Fruit fly (Drosophila melanogaster) whole organism, embryonic: ENCODE measurements around the gene CG15922.

ENCODE experiments used
- Aef1 ChIP-seq: fragments of 200-800 bp; sonication (Bioruptor generic); IDR thresholded peaks from 3 replicates; pipeline ENCODE4 v1.3.6; 2022; ENCODE audit warnings: missing biosample characterization, missing genetic modification characterization
- Atf3 ChIP-seq: fragments of 200-800 bp; sonication (Bioruptor generic); optimal IDR thresholded peaks from 3 replicates; lab custom pipeline; 2016; ENCODE audit warnings: missing biosample characterization, missing genetic modification characterization
- BEAF-32 ChIP-seq: fragments of 200-800 bp; sonication (Bioruptor generic); optimal IDR thresholded peaks from 3 replicates; lab custom pipeline; 2017; ENCODE audit warnings: missing biosample characterization, missing genetic modification characterization, mild to moderate bottlenecking, moderate library complexity, missing genetic modification reagents
- CG12155 ChIP-seq: fragments of 200-800 bp; sonication (Bioruptor generic); optimal IDR thresholded peaks from 3 replicates; lab custom pipeline; 2016; ENCODE audit warnings: missing biosample characterization, missing genetic modification characterization
- CG12299 ChIP-seq: fragments of 200-800 bp; sonication (Bioruptor generic); optimal IDR thresholded peaks from 2 replicates; lab custom pipeline; 2018; ENCODE audit warnings: missing biosample characterization, mild to moderate bottlenecking, missing genetic modification characterization
- CG12744 ChIP-seq: fragments of 200-800 bp; sonication (Bioruptor generic); optimal IDR thresholded peaks from 2 replicates; lab custom pipeline; 2016; ENCODE audit warnings: missing biosample characterization, missing genetic modification characterization
- CG15073 ChIP-seq: fragments of 200-800 bp; sonication (Bioruptor generic); optimal IDR thresholded peaks from 2 replicates; lab custom pipeline; 2016; ENCODE audit warnings: missing biosample characterization, missing genetic modification characterization
- CG17361 ChIP-seq: fragments of 200-800 bp; sonication (Bioruptor generic); IDR thresholded peaks from 3 replicates; pipeline ENCODE4 v1.3.6; 2022; ENCODE audit warnings: missing biosample characterization, missing genetic modification characterization
- CG17802 ChIP-seq: fragments of 200-800 bp; sonication (Bioruptor generic); optimal IDR thresholded peaks from 2 replicates; lab custom pipeline; 2018; ENCODE audit warnings: missing biosample characterization, mild to moderate bottlenecking, missing genetic modification characterization, moderate library complexity
- CG17912 ChIP-seq: fragments of 200-800 bp; sonication (Bioruptor generic); optimal IDR thresholded peaks from 2 replicates; lab custom pipeline; 2018; ENCODE audit warnings: missing biosample characterization, mild to moderate bottlenecking, missing genetic modification characterization
- CG18764 ChIP-seq: fragments of 200-800 bp; sonication (Bioruptor generic); optimal IDR thresholded peaks from 3 replicates; lab custom pipeline; 2016; ENCODE audit warnings: missing biosample characterization, missing genetic modification characterization
- CG2875 ChIP-seq: fragments of 200-800 bp; sonication (Bioruptor generic); optimal IDR thresholded peaks from 2 replicates; lab custom pipeline; 2017; ENCODE audit warnings: missing biosample characterization, mild to moderate bottlenecking, missing genetic modification characterization, missing genetic modification reagents
- CG3407 ChIP-seq: fragments of 200-800 bp; sonication (Bioruptor generic); optimal IDR thresholded peaks from 2 replicates; lab custom pipeline; 2018; ENCODE audit warnings: missing biosample characterization, mild to moderate bottlenecking, missing genetic modification characterization
- CG4328 ChIP-seq: fragments of 200-800 bp; sonication (Bioruptor generic); optimal IDR thresholded peaks from 3 replicates; lab custom pipeline; 2017; ENCODE audit warnings: missing biosample characterization, missing genetic modification reagents, missing genetic modification characterization
- CG6683 ChIP-seq: fragments of 200-800 bp; sonication (Bioruptor generic); optimal IDR thresholded peaks from 2 replicates; lab custom pipeline; 2017; ENCODE audit warnings: missing biosample characterization, mild to moderate bottlenecking, missing genetic modification characterization, missing genetic modification reagents
- CG7745 ChIP-seq: fragments of 200-800 bp; sonication (Bioruptor generic); optimal IDR thresholded peaks from 2 replicates; lab custom pipeline; 2018; ENCODE audit warnings: missing biosample characterization, mild to moderate bottlenecking, missing genetic modification characterization, moderate library complexity
- Chrac-16 ChIP-seq: fragments of 200-800 bp; sonication (Bioruptor generic); optimal IDR thresholded peaks from 3 replicates; lab custom pipeline; 2016; ENCODE audit warnings: missing biosample characterization, missing genetic modification characterization
- Dp ChIP-seq: fragments of 200-800 bp; sonication (Bioruptor generic); optimal IDR thresholded peaks from 2 replicates; lab custom pipeline; 2018; ENCODE audit warnings: missing biosample characterization, mild to moderate bottlenecking, missing genetic modification characterization, moderate library complexity
- Drgx ChIP-seq: fragments of 200-800 bp; sonication (Bioruptor generic); IDR thresholded peaks from 2 replicates; pipeline ENCODE4 v1.3.6; 2022; ENCODE audit warnings: missing biosample characterization, missing genetic modification characterization
- Elba2 ChIP-seq: fragments of 200-800 bp; sonication (Bioruptor generic); optimal IDR thresholded peaks from 3 replicates; lab custom pipeline; 2016; ENCODE audit warnings: missing biosample characterization, missing genetic modification characterization
- Ets65A ChIP-seq: fragments of 200-800 bp; sonication (Bioruptor generic); peaks from one replicate; lab custom pipeline; 2016; ENCODE audit warnings: missing biosample characterization, missing genetic modification characterization
- Hey ChIP-seq: fragments of 200-800 bp; sonication (Bioruptor generic); optimal IDR thresholded peaks from 3 replicates; lab custom pipeline; 2018; ENCODE audit warnings: missing biosample characterization, mild to moderate bottlenecking, missing genetic modification characterization
- Hr78 ChIP-seq, 2 experiments: fragments of 200-800 bp in 1 of 2; fragments of >200 bp in 1 of 2; sonication (Bioruptor generic) in 1 of 2; optimal IDR thresholded peaks; 2 replicates each; lab custom pipeline; 2017 to 2019; ENCODE audit warnings: missing biosample characterization in 2 of 2, missing genetic modification characterization in 2 of 2, mild to moderate bottlenecking in 1 of 2, moderate library complexity in 1 of 2
- Lhr ChIP-seq: fragments of 200-800 bp; sonication (Bioruptor generic); optimal IDR thresholded peaks from 3 replicates; lab custom pipeline; 2017; ENCODE audit warnings: mild to moderate bottlenecking, missing biosample characterization, missing genetic modification reagents, missing genetic modification characterization
- Max ChIP-seq: fragments of 200-800 bp; sonication (Bioruptor generic); optimal IDR thresholded peaks from 2 replicates; lab custom pipeline; 2016; ENCODE audit warnings: missing biosample characterization, mild to moderate bottlenecking, missing genetic modification characterization
- Oaz ChIP-seq: fragments of 200-800 bp; sonication (Bioruptor generic); IDR thresholded peaks from 2 replicates; pipeline ENCODE4 v1.3.6; 2022; ENCODE audit warnings: missing biosample characterization, missing genetic modification characterization
- Ptx1 ChIP-seq: fragments of 200-800 bp; sonication (Bioruptor generic); IDR thresholded peaks from 2 replicates; pipeline ENCODE4 v1.3.6; 2022; ENCODE audit warnings: missing biosample characterization, missing genetic modification characterization
- Xbp1 ChIP-seq: fragments of 200-800 bp; sonication (Bioruptor generic); optimal IDR thresholded peaks from 3 replicates; lab custom pipeline; 2016; ENCODE audit warnings: missing biosample characterization, mild to moderate bottlenecking, missing genetic modification characterization
- Xrp1 ChIP-seq: fragments of 200-800 bp; sonication (Bioruptor generic); IDR thresholded peaks from 2 replicates; pipeline ENCODE4 v1.3.6; 2022; ENCODE audit warnings: missing biosample characterization, missing genetic modification characterization
- YL-1 ChIP-seq: fragments of 200-800 bp; sonication (Bioruptor generic); optimal IDR thresholded peaks from 3 replicates; lab custom pipeline; 2017; ENCODE audit warnings: missing biosample characterization, mild to moderate bottlenecking, missing genetic modification characterization
- ab ChIP-seq: fragments of 200-800 bp; sonication (Bioruptor generic); optimal IDR thresholded peaks from 2 replicates; lab custom pipeline; 2016; ENCODE audit warnings: missing biosample characterization, missing genetic modification characterization
- ara ChIP-seq: fragments of 200-800 bp; sonication (Bioruptor generic); IDR thresholded peaks from 2 replicates; pipeline ENCODE4 v1.3.6; 2022; ENCODE audit warnings: missing biosample characterization, missing genetic modification characterization
- da ChIP-seq: fragments of 200-800 bp; sonication (Bioruptor generic); optimal IDR thresholded peaks from 2 replicates; lab custom pipeline; 2016; ENCODE audit warnings: missing biosample characterization, missing genetic modification characterization
- dan ChIP-seq: fragments of 200-800 bp; sonication (Bioruptor generic); IDR thresholded peaks from 2 replicates; pipeline ENCODE4 v1.3.6; 2022; ENCODE audit warnings: missing biosample characterization, missing genetic modification characterization
- dysf ChIP-seq: fragments of 200-800 bp; sonication (Bioruptor generic); IDR thresholded peaks from 3 replicates; pipeline ENCODE4 v1.3.6; 2022; ENCODE audit warnings: missing biosample characterization, missing genetic modification characterization
- fd102C ChIP-seq: fragments of 200-800 bp; sonication (Bioruptor generic); optimal IDR thresholded peaks from 2 replicates; lab custom pipeline; 2018; ENCODE audit warnings: missing biosample characterization, mild to moderate bottlenecking, missing genetic modification characterization, moderate library complexity
- fd3F ChIP-seq: fragments of 200-800 bp; sonication (Bioruptor generic); optimal IDR thresholded peaks from 2 replicates; lab custom pipeline; 2018; ENCODE audit warnings: missing biosample characterization, mild to moderate bottlenecking, missing genetic modification characterization, moderate library complexity
- ftz-f1 ChIP-seq: fragments of 200-800 bp; sonication (Bioruptor generic); optimal IDR thresholded peaks from 2 replicates; lab custom pipeline; 2016; ENCODE audit warnings: missing biosample characterization, missing genetic modification characterization
- gem ChIP-seq: fragments of 200-800 bp; sonication (Bioruptor generic); optimal IDR thresholded peaks from 2 replicates; lab custom pipeline; 2019; ENCODE audit warnings: missing biosample characterization, mild to moderate bottlenecking, missing genetic modification characterization, moderate library complexity
- gro ChIP-seq: fragments of 200-800 bp; sonication (Bioruptor generic); optimal IDR thresholded peaks from 2 replicates; lab custom pipeline; 2016; ENCODE audit warnings: missing biosample characterization, missing genetic modification characterization
- hth ChIP-seq: fragments of >200 bp; optimal IDR thresholded peaks from 2 replicates; lab custom pipeline; 2017; ENCODE audit warnings: inconsistent platforms
- ind ChIP-seq: fragments of 200-800 bp; sonication (Bioruptor generic); optimal IDR thresholded peaks from 3 replicates; lab custom pipeline; 2016; ENCODE audit warnings: missing biosample characterization, missing genetic modification characterization
- lov ChIP-seq, 2 experiments: fragments of 200-800 bp in 1 of 2; fragments of >200 bp in 1 of 2; sonication (Bioruptor generic) in 1 of 2; IDR thresholded peaks in 1 of 2; optimal IDR thresholded peaks in 1 of 2; 2 replicates in 1 of 2; 3 replicates in 1 of 2; pipeline versions ENCODE4 v1.3.6 to Lab custom; 2017 to 2022; ENCODE audit warnings: missing biosample characterization in 1 of 2, missing genetic modification characterization in 1 of 2
- maf-S ChIP-seq: fragments of 200-800 bp; sonication (Bioruptor generic); optimal IDR thresholded peaks from 2 replicates; lab custom pipeline; 2016; ENCODE audit warnings: missing biosample characterization, missing genetic modification characterization
- otp ChIP-seq: fragments of 200-800 bp; sonication (Bioruptor generic); IDR thresholded peaks from 3 replicates; pipeline ENCODE4, ENCODE4 v1.3.6; 2022; ENCODE audit warnings: missing biosample characterization, missing genetic modification characterization
- pb ChIP-seq: fragments of 200-800 bp; sonication (Bioruptor generic); optimal IDR thresholded peaks from 3 replicates; lab custom pipeline; 2016; ENCODE audit warnings: missing biosample characterization, missing genetic modification characterization
- pzg ChIP-seq: fragments of 200-800 bp; sonication (Bioruptor generic); optimal IDR thresholded peaks from 3 replicates; lab custom pipeline; 2018; ENCODE audit warnings: missing biosample characterization, mild to moderate bottlenecking, missing genetic modification characterization, moderate library complexity
- scrt ChIP-seq: fragments of 200-800 bp; sonication (Bioruptor generic); optimal IDR thresholded peaks from 2 replicates; lab custom pipeline; 2018; ENCODE audit warnings: missing biosample characterization, mild to moderate bottlenecking, missing genetic modification characterization, moderate library complexity
- unc-4 ChIP-seq: fragments of 200-800 bp; sonication (Bioruptor generic); IDR thresholded peaks from 2 replicates; pipeline ENCODE4 v1.3.6; 2022; ENCODE audit warnings: missing biosample characterization, missing genetic modification characterization; ENCODE audit not compliant: partially characterized antibody

The CG15922 gene

DNA sequence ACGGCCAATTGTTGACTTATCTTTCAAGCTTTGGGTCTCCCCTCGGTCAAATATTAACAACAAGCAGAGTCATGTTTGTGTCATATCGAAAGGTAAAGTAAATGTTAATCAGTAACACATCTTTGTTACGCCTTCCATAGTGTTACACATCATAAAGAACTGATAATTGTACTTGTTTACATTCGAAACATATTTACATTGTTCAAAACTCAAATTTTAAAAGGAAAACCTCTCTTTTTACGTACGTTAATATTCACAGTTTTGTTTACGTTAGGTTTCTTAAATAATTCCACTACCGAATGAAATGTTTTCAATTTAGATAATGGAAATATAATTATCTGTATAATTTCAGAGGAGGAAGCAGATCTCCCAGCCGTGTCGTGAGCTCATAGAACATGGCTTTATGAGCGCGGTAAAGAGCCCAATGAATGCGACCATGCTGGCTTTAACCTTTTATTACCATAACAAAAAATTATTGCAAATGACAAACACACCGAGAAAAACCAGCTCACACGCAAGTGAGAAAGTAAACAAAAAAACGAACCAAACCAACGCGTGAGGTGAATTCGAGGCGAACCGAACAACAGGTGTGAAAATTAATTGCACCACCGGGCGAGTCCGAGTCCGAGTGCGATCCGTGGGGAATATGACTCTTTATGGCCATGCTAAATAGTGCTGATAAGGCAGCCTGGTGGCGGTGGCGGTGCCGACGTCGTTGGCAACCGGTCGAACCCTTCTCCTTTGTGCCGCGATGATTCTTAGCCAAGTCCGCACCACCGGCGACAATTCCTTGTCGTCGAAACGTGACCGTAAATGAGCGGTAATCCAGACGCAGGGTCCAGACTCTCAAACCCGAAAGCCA lies 17.6 kb downstream of the CG15922 start (continued):
- TF ChIP-seq da (GFP tag; lab: Kevin White, UChicago) = no peak
- peak; percentile 19 for TF ChIP-seq YL-1 (GFP tag; lab: Kevin White, UChicago)
- TF ChIP-seq CG17912 (GFP tag; lab: Kevin White, UChicago) = no peak
- TF ChIP-seq ftz-f1 = no peak
- no peak for TF ChIP-seq CG12155 (GFP tag; lab: Kevin White, UChicago)
- TF ChIP-seq CG2875 (GFP tag; lab: Kevin White, UChicago) = peak; percentile 58
- TF ChIP-seq otp (GFP tag; lab: Robert Waterston, UW) = peak; percentile 34; the same call in 2 of the 3 replicates
- no peak for TF ChIP-seq Xbp1
- TF ChIP-seq CG15073 (GFP tag; lab: Kevin White, UChicago) = no peak
- no peak for TF ChIP-seq BEAF-32 (GFP tag; lab: Kevin White, UChicago)
- peak; percentile 36 for TF ChIP-seq CG4328
- TF ChIP-seq Dp (GFP tag; lab: Kevin White, UChicago) = no peak
- no peak for TF ChIP-seq lov (optimal IDR thresholded peaks at IDR 0.05; lab: Kevin White, UChicago)
- no peak for TF ChIP-seq lov (GFP tag; IDR thresholded peaks at IDR 0.05; lab: Robert Waterston, UW)
- peak; percentile 74 for TF ChIP-seq Xrp1 (GFP tag; lab: Robert Waterston, UW)
- TF ChIP-seq CG7745 (tag; lab: Kevin White, UChicago) = peak; percentile 75
- no peak for TF ChIP-seq Drgx (GFP tag; lab: Robert Waterston, UW)
- peak; percentile 67 for TF ChIP-seq gem (tag; lab: Kevin White, UChicago)
- no peak for TF ChIP-seq hth (lab: Kevin White, UChicago)
- no peak for TF ChIP-seq ab
- no peak for TF ChIP-seq CG12744
- peak; percentile 51 for TF ChIP-seq CG3407 (GFP tag; lab: Kevin White, UChicago)
- TF ChIP-seq CG18764 (GFP tag; lab: Kevin White, UChicago) = no peak
- no peak for TF ChIP-seq Ptx1
- no peak for TF ChIP-seq Chrac-16 (GFP tag; lab: Kevin White, UChicago)
- TF ChIP-seq dan (GFP tag; lab: Robert Waterston, UW) = no peak
- no peak for TF ChIP-seq dysf
- no peak for TF ChIP-seq Elba2
- TF ChIP-seq Max (GFP tag; lab: Kevin White, UChicago) = no peak
- TF ChIP-seq pb = no peak
- peak; percentile 75 for TF ChIP-seq fd102C (GFP tag; lab: Kevin White, UChicago)
- no peak for TF ChIP-seq unc-4 (GFP tag; lab: Robert Waterston, UW)
- no peak for TF ChIP-seq Aef1
- TF ChIP-seq pzg (GFP tag; lab: Kevin White, UChicago) = no peak
- no peak for TF ChIP-seq CG6683 (GFP tag; lab: Kevin White, UChicago)
- TF ChIP-seq Hey (tag; lab: Kevin White, UChicago) = no peak
- TF ChIP-seq CG12299 (tag; lab: Kevin White, UChicago) = peak; percentile 39
- no peak for TF ChIP-seq Atf3 (GFP tag; lab: Kevin White, UChicago)
- no peak for TF ChIP-seq fd3F
- no peak for TF ChIP-seq Ets65A (GFP tag; lab: Kevin White, UChicago)
- TF ChIP-seq ara (GFP tag; lab: Robert Waterston, UW) = no peak
- TF ChIP-seq ind (GFP tag; lab: Kevin White, UChicago) = no peak
- TF ChIP-seq CG17802 (tag; lab: Kevin White, UChicago) = no peak
- peak; percentile 15 for TF ChIP-seq Lhr
- TF ChIP-seq Oaz (GFP tag; lab: Robert Waterston, UW) = no peak
- TF ChIP-seq CG17361 (GFP tag; lab: Robert Waterston, UW) = peak; percentile 42; the same call in 2 of the 3 replicates
- TF ChIP-seq scrt (GFP tag; lab: Kevin White, UChicago) = peak; percentile 47
- no peak for TF ChIP-seq gro (GFP tag; lab: Kevin White, UChicago)
- peak; percentile 15 for TF ChIP-seq maf-S (GFP tag; lab: Kevin White, UChicago)
- peak in 1 of 2 experiments; percentile 31 for TF ChIP-seq Hr78 (GFP tag; optimal IDR thresholded peaks at IDR 0.05; lab: Kevin White, UChicago)
